Worm (Caenorhabditis elegans) whole organism, L1 larva: ENCODE data around the gene spp-29.
A peak's percentile ranks its signal among the peaks of the same experiment; 100 is the strongest.

ENCODE experiments used
- C16A3.4 ChIP-seq: fragments of 150-350 bp; optimal IDR thresholded peaks from 2 replicates; lab custom pipeline; 2014; ENCODE audit warnings: missing biosample characterization, missing genetic modification characterization
- C34B4.2 ChIP-seq: sonication (generic microtip); optimal IDR thresholded peaks from 2 replicates; lab custom pipeline; 2017; ENCODE audit warnings: mild to moderate bottlenecking, missing genetic modification characterization, missing compliant biosample characterization
- F16B12.6 ChIP-seq: fragments of 150-350 bp; optimal IDR thresholded peaks from 2 replicates; lab custom pipeline; 2014; ENCODE audit warnings: missing biosample characterization, missing genetic modification characterization
- Y116A8C.19 ChIP-seq: sonication (generic microtip); optimal IDR thresholded peaks from 2 replicates; lab custom pipeline; 2016; ENCODE audit warnings: missing compliant biosample characterization, missing genetic modification characterization, borderline replicate concordance
- aha-1 ChIP-seq: fragments of 150-350 bp; optimal IDR thresholded peaks from 2 replicates; lab custom pipeline; 2014; ENCODE audit warnings: missing biosample characterization, missing genetic modification characterization
- alr-1 ChIP-seq: fragments of 200-800 bp; sonication (Bioruptor generic); optimal IDR thresholded peaks from 2 replicates; lab custom pipeline; 2018; ENCODE audit warnings: borderline replicate concordance, mild to moderate bottlenecking, missing genetic modification characterization, missing compliant biosample characterization
- aly-2 ChIP-seq: fragments of 150-350 bp; optimal IDR thresholded peaks from 2 replicates; lab custom pipeline; 2014; ENCODE audit warnings: missing biosample characterization, missing genetic modification characterization
- blmp-1 ChIP-seq: fragments of 150-350 bp; optimal IDR thresholded peaks from 2 replicates; lab custom pipeline; 2014; ENCODE audit warnings: missing biosample characterization, missing genetic modification characterization
- ceh-90 ChIP-seq: sonication (generic microtip); optimal IDR thresholded peaks from 2 replicates; lab custom pipeline; 2016; ENCODE audit warnings: missing genetic modification characterization, missing compliant biosample characterization
- ces-1 ChIP-seq: fragments of 150-350 bp; optimal IDR thresholded peaks from 2 replicates; lab custom pipeline; 2014; ENCODE audit warnings: missing biosample characterization, missing genetic modification reagents, missing genetic modification characterization
- dsc-1 ChIP-seq: sonication (generic microtip); optimal IDR thresholded peaks from 2 replicates; lab custom pipeline; 2016; ENCODE audit warnings: mild to moderate bottlenecking, missing genetic modification characterization, missing compliant biosample characterization
- efl-1 ChIP-seq, 4 experiments: fragments of 150-350 bp; optimal IDR thresholded peaks in 3 of 4; peaks in 1 of 4; 1 replicate in 1 of 4; 2 replicates in 3 of 4; lab custom pipeline; 2014; ENCODE audit warnings: missing biosample characterization in 2 of 4, missing genetic modification characterization in 2 of 4, missing genetic modification reagents in 2 of 4
- egl-13 ChIP-seq: sonication (generic microtip); optimal IDR thresholded peaks from 2 replicates; lab custom pipeline; 2016; ENCODE audit warnings: missing genotype, missing genetic modification reagents, missing genetic modification characterization, missing compliant biosample characterization
- egl-27 ChIP-seq, 2 experiments: fragments of 150-350 bp in 1 of 2; sonication (generic microtip); optimal IDR thresholded peaks; 3 replicates each; lab custom pipeline; 2017 to 2018; ENCODE audit warnings: missing biosample characterization in 2 of 2, missing genetic modification characterization in 2 of 2, missing genetic modification reagents in 2 of 2
- elt-2 ChIP-seq: sonication (generic microtip); optimal IDR thresholded peaks from 2 replicates; lab custom pipeline; 2016; ENCODE audit warnings: missing genetic modification characterization, mild to moderate bottlenecking, inconsistent platforms, missing compliant biosample characterization, missing genetic modification reagents
- ets-5 ChIP-seq: fragments of 200-800 bp; sonication (Bioruptor generic); IDR thresholded peaks from 2 replicates; pipeline ENCODE4 v1.3.6; 2022; ENCODE audit warnings: missing genetic modification characterization, missing compliant biosample characterization
- fkh-10 ChIP-seq: sonication (generic microtip); optimal IDR thresholded peaks from 2 replicates; lab custom pipeline; 2017; ENCODE audit warnings: missing biosample characterization, missing genetic modification reagents, missing genetic modification characterization
- fkh-4 ChIP-seq: sonication (generic microtip); optimal IDR thresholded peaks from 2 replicates; lab custom pipeline; 2016; ENCODE audit warnings: missing compliant biosample characterization, missing genetic modification characterization, borderline replicate concordance
- fos-1 ChIP-seq: fragments of 150-350 bp; optimal IDR thresholded peaks from 2 replicates; lab custom pipeline; 2014; ENCODE audit warnings: missing biosample characterization, missing genetic modification characterization
- grh-1 ChIP-seq: fragments of 200-800 bp; sonication (Bioruptor generic); IDR thresholded peaks from 2 replicates; pipeline ENCODE4 v1.3.6; 2022; ENCODE audit warnings: missing genetic modification reagents, missing genetic modification characterization, missing compliant biosample characterization
- isw-1 ChIP-seq: fragments of 200-800 bp; sonication (Bioruptor generic); IDR thresholded peaks from 2 replicates; pipeline ENCODE4 v1.3.6; 2022; ENCODE audit warnings: missing genetic modification characterization, missing compliant biosample characterization
- lin-13 ChIP-seq: fragments of 150-350 bp; optimal IDR thresholded peaks from 2 replicates; lab custom pipeline; 2014; ENCODE audit warnings: missing biosample characterization, missing genetic modification reagents, missing genetic modification characterization
- lin-14 ChIP-seq: fragments of 200-800 bp; sonication (Bioruptor generic); optimal IDR thresholded peaks from 2 replicates; lab custom pipeline; 2018; ENCODE audit warnings: mild to moderate bottlenecking, missing genetic modification characterization, moderate library complexity, missing compliant biosample characterization
- lin-35 ChIP-seq, 2 experiments: fragments of 150-350 bp; optimal IDR thresholded peaks; 2 replicates each; lab custom pipeline; 2014; ENCODE audit warnings: missing biosample characterization in 2 of 2, missing genetic modification characterization in 2 of 2, missing genetic modification reagents in 2 of 2
- lin-39 ChIP-seq: fragments of 150-350 bp; optimal IDR thresholded peaks from 2 replicates; lab custom pipeline; 2014; ENCODE audit warnings: missing biosample characterization, missing genetic modification reagents, missing genetic modification characterization
- lir-3 ChIP-seq: sonication (generic microtip); optimal IDR thresholded peaks from 2 replicates; lab custom pipeline; 2016; ENCODE audit warnings: mild to moderate bottlenecking, missing genetic modification characterization, moderate library complexity, missing compliant biosample characterization; ENCODE audit not compliant: poor library complexity
- mdl-1 ChIP-seq, 2 experiments: fragments of 150-350 bp; optimal IDR thresholded peaks; 2 replicates each; lab custom pipeline; 2014 to 2017; ENCODE audit warnings: missing biosample characterization in 2 of 2, missing genetic modification characterization in 2 of 2, inconsistent platforms in 1 of 2
- nhr-12 ChIP-seq: sonication (generic microtip); optimal IDR thresholded peaks from 2 replicates; lab custom pipeline; 2017; ENCODE audit warnings: missing biosample characterization, missing genetic modification characterization
- nhr-19 ChIP-seq: fragments of 200-800 bp; sonication (Bioruptor generic); conservative IDR thresholded peaks from 2 replicates; pipeline ENCODE4 v1.3.6; 2022; ENCODE audit warnings: missing genetic modification characterization, missing compliant biosample characterization
- nhr-20 ChIP-seq: sonication (generic microtip); optimal IDR thresholded peaks from 2 replicates; lab custom pipeline; 2016; ENCODE audit warnings: mild to moderate bottlenecking, missing genetic modification characterization, missing compliant biosample characterization
- nhr-237 ChIP-seq: fragments of 150-350 bp; optimal IDR thresholded peaks from 2 replicates; lab custom pipeline; 2014; ENCODE audit warnings: missing biosample characterization, missing genetic modification characterization
- nhr-28 ChIP-seq: fragments of 150-350 bp; optimal IDR thresholded peaks from 2 replicates; lab custom pipeline; 2014; ENCODE audit warnings: missing biosample characterization, missing genetic modification characterization
- nhr-85 ChIP-seq: sonication (generic microtip); peaks from one replicate; lab custom pipeline; 2016; ENCODE audit warnings: missing genetic modification characterization, inconsistent platforms, missing compliant biosample characterization
- pax-3 ChIP-seq: fragments of 200-800 bp; sonication (Bioruptor generic); optimal IDR thresholded peaks from 2 replicates; lab custom pipeline; 2018; ENCODE audit warnings: mild to moderate bottlenecking, missing genetic modification characterization, moderate library complexity, missing compliant biosample characterization
- pqm-1 ChIP-seq: sonication (generic microtip); optimal IDR thresholded peaks from 3 replicates; lab custom pipeline; 2017; ENCODE audit warnings: missing biosample characterization, missing genetic modification characterization
- skn-1 ChIP-seq: fragments of 150-350 bp; optimal IDR thresholded peaks from 2 replicates; lab custom pipeline; 2014; ENCODE audit warnings: missing biosample characterization, missing genetic modification characterization
- snpc-4 ChIP-seq: fragments of 150-350 bp; optimal IDR thresholded peaks from 2 replicates; lab custom pipeline; 2014; ENCODE audit warnings: missing biosample characterization, missing genetic modification characterization
- tlp-1 ChIP-seq: fragments of 150-350 bp; optimal IDR thresholded peaks from 2 replicates; lab custom pipeline; 2014; ENCODE audit warnings: missing biosample characterization, missing genetic modification characterization
- unc-62 ChIP-seq: fragments of 150-350 bp; optimal IDR thresholded peaks from 2 replicates; lab custom pipeline; 2014; ENCODE audit warnings: missing biosample characterization, missing genetic modification reagents, missing genetic modification characterization
- unc-86 ChIP-seq: sonication (generic microtip); optimal IDR thresholded peaks from 2 replicates; lab custom pipeline; 2016; ENCODE audit warnings: missing genetic modification characterization, missing compliant biosample characterization
- vab-15 ChIP-seq: sonication (generic microtip); optimal IDR thresholded peaks from 2 replicates; lab custom pipeline; 2017; ENCODE audit warnings: missing genotype, mild to moderate bottlenecking, missing genetic modification characterization, missing compliant biosample characterization
- xbp-1 ChIP-seq: sonication (generic microtip); optimal IDR thresholded peaks from 2 replicates; lab custom pipeline; 2016; ENCODE audit warnings: missing genetic modification characterization, missing compliant biosample characterization
- zag-1 ChIP-seq: fragments of 150-350 bp; optimal IDR thresholded peaks from 2 replicates; lab custom pipeline; 2014; ENCODE audit warnings: missing biosample characterization, missing genetic modification characterization
- ztf-11 ChIP-seq, 2 experiments: sonication (generic microtip); optimal IDR thresholded peaks; 2 replicates each; lab custom pipeline; 2016 to 2017; ENCODE audit warnings: missing genetic modification characterization in 2 of 2, missing biosample characterization in 1 of 2, missing compliant biosample characterization in 1 of 2

Gene spp-29

ce11 chrV:17668531-17668930 is 28.1 kb downstream of the spp-29 start, which contains the start of gene str-89:
Gene str-89 (plus strand): TSS chrV:17668831.
- TF ChIP-seq lir-3 (tag; lab: Kevin White, UChicago), result no peak
- no peak for TF ChIP-seq nhr-19 (GFP tag; lab: Robert Waterston, UW)
- no peak for TF ChIP-seq dsc-1 (tag; lab: Kevin White, UChicago)
- no peak for TF ChIP-seq nhr-237 (tag; lab: Kevin White, UChicago)
- TF ChIP-seq elt-2, result no peak
- no peak for TF ChIP-seq ceh-90 (tag; lab: Kevin White, UChicago)
- no peak for TF ChIP-seq fkh-10 (GFP tag; lab: Kevin White, UChicago)
- no peak for TF ChIP-seq nhr-12 (tag; lab: Kevin White, UChicago)

DNA sequence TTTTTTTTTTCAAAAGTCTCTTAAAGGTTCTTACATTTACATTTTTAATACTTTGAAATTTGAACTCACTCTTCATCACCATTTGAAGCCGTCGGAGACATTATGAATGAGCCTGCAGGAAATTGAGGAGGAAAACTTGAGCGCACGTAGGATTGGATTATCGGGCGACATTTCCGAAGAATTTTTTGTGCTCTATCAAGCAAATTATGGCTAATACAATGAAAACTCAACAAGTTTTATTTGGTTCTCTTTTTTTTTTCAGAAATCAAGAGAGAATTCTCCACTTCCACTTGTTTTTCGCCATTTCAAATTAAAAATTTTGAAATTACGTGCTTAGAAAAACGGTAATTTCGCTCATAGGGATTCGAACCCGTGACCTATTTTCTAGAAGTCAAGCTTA is 29.0 kb downstream of the spp-29 start, which contains the start of gene F59A1.12:
F59A1.12 (minus strand) TSS at position 101 of the 400 bp plus-strand sequence.
- TF ChIP-seq F16B12.6 (tag; lab: Kevin White, UChicago), result no peak
- TF ChIP-seq skn-1, result no peak
- TF ChIP-seq xbp-1, result no peak
- TF ChIP-seq unc-86 (tag; lab: Kevin White, UChicago), result no peak
- TF ChIP-seq, all 84 proteins: peak for 0

ce11 chrV:17665906-17666305 is 30.7 kb downstream of the spp-29 start, which contains the start of gene F59A1.11:
Gene F59A1.11 (minus strand): TSS chrV:17666006.
- TF ChIP-seq lin-14, result no peak
- no peak for TF ChIP-seq ztf-11 (tag; optimal IDR thresholded peaks at IDR 0.05; lab: Kevin White, UChicago)
- no peak for TF ChIP-seq mdl-1 (tag; optimal IDR thresholded peaks at IDR 0.05; lab: Kevin White, UChicago)
- TF ChIP-seq vab-15 (tag; lab: Kevin White, UChicago), result no peak
- TF ChIP-seq fkh-10 (GFP tag; lab: Kevin White, UChicago), result no peak
- no peak for TF ChIP-seq ces-1
- no peak for TF ChIP-seq Y116A8C.19 (tag; lab: Kevin White, UChicago)
- no peak for TF ChIP-seq efl-1 (optimal IDR thresholded peaks at IDR 0.05; lab: Kevin White, UChicago)
- TF ChIP-seq efl-1 (GFP tag; optimal IDR thresholded peaks at IDR 0.05 in 1 of 2; lab: Kevin White, UChicago), result no peak
- TF ChIP-seq fos-1 (tag; lab: Kevin White, UChicago), result no peak
- no peak for TF ChIP-seq ceh-90 (tag; lab: Kevin White, UChicago)
- TF ChIP-seq aly-2, result no peak
- no peak for TF ChIP-seq ets-5 (GFP tag; lab: Robert Waterston, UW)
- TF ChIP-seq zag-1 (tag; lab: Kevin White, UChicago), result no peak
- no peak for TF ChIP-seq blmp-1 (tag; lab: Kevin White, UChicago)
- no peak for TF ChIP-seq unc-62 (GFP tag; lab: Kevin White, UChicago)

- TF ChIP-seq blmp-1 (tag; lab: Kevin White, UChicago) (no peak), egl-13 (tag; lab: Kevin White, UChicago) (no peak), ceh-90 (tag; lab: Kevin White, UChicago) (no peak), C34B4.2 (tag; lab: Kevin White, UChicago) (no peak), elt-2 (no peak), lin-39 (tag; lab: Kevin White, UChicago) (no peak), pax-3 (no peak), lin-13 (GFP tag; lab: Kevin White, UChicago) (no peak), ces-1 (no peak), lir-3 (tag; lab: Kevin White, UChicago) (no peak), grh-1 (no peak)
Measured at ce11 chrV:17664367-17664766, 32.3 kb downstream of the spp-29 start.

- TF ChIP-seq isw-1 (GFP tag; lab: Robert Waterston, UW) (no peak), lin-14 (no peak), alr-1 (tag; lab: Kevin White, UChicago) (no peak), fkh-4 (tag; lab: Kevin White, UChicago) (no peak), tlp-1 (tag; lab: Kevin White, UChicago) (no peak), elt-2 (peak; percentile 93), nhr-237 (tag; lab: Kevin White, UChicago) (no peak), lin-35 (GFP tag; optimal IDR thresholded peaks at IDR 0.05; lab: Kevin White, UChicago) (peak in 1 of 2 experiments; percentile 4), skn-1 (no peak), nhr-85 (tag; lab: Kevin White, UChicago) (no peak), blmp-1 (tag; lab: Kevin White, UChicago) (no peak), snpc-4 (tag; lab: Kevin White, UChicago) (no peak), aly-2 (no peak), unc-62 (GFP tag; lab: Kevin White, UChicago) (no peak), aha-1 (tag; lab: Kevin White, UChicago) (no peak), egl-27 (tag; optimal IDR thresholded peaks at IDR 0.05; lab: Kevin White, UChicago) (no peak), nhr-28 (tag; lab: Kevin White, UChicago) (no peak), nhr-20 (peak; percentile 44), C16A3.4 (no peak), pqm-1 (tag; lab: Kevin White, UChicago) (peak; percentile 69), vab-15 (tag; lab: Kevin White, UChicago) (no peak)
Measured at ce11 chrV:17662260-17662659, 34.4 kb downstream of the spp-29 start.
